Fruit fly (Drosophila melanogaster) whole organism, embryonic: ENCODE measurements around the gene CG17344.

ENCODE experiments used
- CG10147 ChIP-seq: fragments of 200-800 bp; sonication (Bioruptor generic); optimal IDR thresholded peaks from 2 replicates; lab custom pipeline; 2019; ENCODE audit warnings: missing biosample characterization, mild to moderate bottlenecking, missing genetic modification characterization, moderate library complexity
- CG10209 ChIP-seq: fragments of 200-800 bp; sonication (Bioruptor generic); optimal IDR thresholded peaks from 3 replicates; lab custom pipeline; 2017; ENCODE audit warnings: missing biosample characterization, mild to moderate bottlenecking, missing genetic modification characterization, missing genetic modification reagents
- CG10366 ChIP-seq: fragments of 200-800 bp; sonication (Bioruptor generic); IDR thresholded peaks from 2 replicates; pipeline ENCODE4 v1.3.6; 2022; ENCODE audit warnings: missing biosample characterization, missing genetic modification characterization
- CG10959 ChIP-seq: fragments of 200-800 bp; sonication (Bioruptor generic); IDR thresholded peaks from 2 replicates; pipeline ENCODE4 v1.3.6; 2022; ENCODE audit warnings: missing biosample characterization, missing genetic modification characterization
- CG11696 ChIP-seq: fragments of 200-800 bp; sonication (Bioruptor generic); IDR thresholded peaks from 2 replicates; pipeline ENCODE4 v1.3.6; 2022; ENCODE audit warnings: missing biosample characterization, missing genetic modification characterization
- CG12299 ChIP-seq: fragments of 200-800 bp; sonication (Bioruptor generic); optimal IDR thresholded peaks from 2 replicates; lab custom pipeline; 2018; ENCODE audit warnings: missing biosample characterization, mild to moderate bottlenecking, missing genetic modification characterization
- CG14014 ChIP-seq: fragments of 200-800 bp; sonication (Bioruptor generic); IDR thresholded peaks from 2 replicates; pipeline ENCODE4 v1.3.6; 2022; ENCODE audit warnings: missing biosample characterization, missing genetic modification characterization
- CG14710 ChIP-seq: fragments of 200-800 bp; sonication (Bioruptor generic); optimal IDR thresholded peaks from 3 replicates; lab custom pipeline; 2019; ENCODE audit warnings: missing biosample characterization, mild to moderate bottlenecking, missing genetic modification characterization, moderate library complexity
- CG15479 ChIP-seq: fragments of 200-800 bp; sonication (Bioruptor generic); optimal IDR thresholded peaks from 3 replicates; lab custom pipeline; 2019; ENCODE audit warnings: missing biosample characterization, mild to moderate bottlenecking, missing genetic modification characterization, moderate library complexity
- CG31388 ChIP-seq: fragments of 200-800 bp; sonication (Bioruptor generic); optimal IDR thresholded peaks from 2 replicates; lab custom pipeline; 2016; ENCODE audit warnings: missing biosample characterization, missing genetic modification characterization
- CG31441 ChIP-seq: fragments of 200-800 bp; sonication (Bioruptor generic); IDR thresholded peaks from 2 replicates; pipeline ENCODE4 v1.3.6; 2022; ENCODE audit warnings: missing biosample characterization, missing genetic modification characterization
- CG32532 ChIP-seq: fragments of 200-800 bp; sonication (Bioruptor generic); IDR thresholded peaks from 2 replicates; pipeline ENCODE4 v1.3.6; 2022; ENCODE audit warnings: missing biosample characterization, missing genetic modification characterization
- CG3281 ChIP-seq: fragments of 200-800 bp; sonication (Bioruptor generic); optimal IDR thresholded peaks from 3 replicates; lab custom pipeline; 2017; ENCODE audit warnings: missing biosample characterization, mild to moderate bottlenecking, missing genetic modification characterization
- CG4328 ChIP-seq: fragments of 200-800 bp; sonication (Bioruptor generic); optimal IDR thresholded peaks from 3 replicates; lab custom pipeline; 2017; ENCODE audit warnings: missing biosample characterization, missing genetic modification reagents, missing genetic modification characterization
- CG7372 ChIP-seq: fragments of 200-800 bp; sonication (Bioruptor generic); IDR thresholded peaks from 2 replicates; pipeline ENCODE4 v1.3.6; 2022; ENCODE audit warnings: missing biosample characterization, missing genetic modification characterization
- CG7786 ChIP-seq: fragments of 200-800 bp; sonication (Bioruptor generic); optimal IDR thresholded peaks from 2 replicates; lab custom pipeline; 2016; ENCODE audit warnings: missing biosample characterization, missing genetic modification characterization
- CG9817 ChIP-seq: fragments of 200-800 bp; sonication (Bioruptor generic); optimal IDR thresholded peaks from 2 replicates; lab custom pipeline; 2018; ENCODE audit warnings: missing biosample characterization, mild to moderate bottlenecking, missing genetic modification characterization, moderate library complexity
- Dbx ChIP-seq: fragments of 200-800 bp; sonication (Bioruptor generic); IDR thresholded peaks from 3 replicates; pipeline ENCODE4 v1.3.6; 2022; ENCODE audit warnings: missing biosample characterization, missing genetic modification characterization
- Deaf1 ChIP-seq: fragments of 200-800 bp; optimal IDR thresholded peaks from 3 replicates; lab custom pipeline; 2019; ENCODE audit warnings: missing biosample characterization, mild to moderate bottlenecking, missing genetic modification characterization, moderate library complexity
- E2f1 ChIP-seq: fragments of 200-800 bp; sonication (Bioruptor generic); IDR thresholded peaks from 2 replicates; pipeline ENCODE4 v1.3.6; 2022; ENCODE audit warnings: missing biosample characterization, missing genetic modification characterization
- Elba2 ChIP-seq: fragments of 200-800 bp; sonication (Bioruptor generic); optimal IDR thresholded peaks from 3 replicates; lab custom pipeline; 2016; ENCODE audit warnings: missing biosample characterization, missing genetic modification characterization
- HLH3B ChIP-seq: fragments of 200-800 bp; sonication (Bioruptor generic); IDR thresholded peaks from 2 replicates; pipeline ENCODE4 v1.3.6; 2022; ENCODE audit warnings: missing biosample characterization, missing genetic modification characterization
- HLHmδ ChIP-seq: fragments of 200-800 bp; sonication (Bioruptor generic); optimal IDR thresholded peaks from 2 replicates; lab custom pipeline; 2018; ENCODE audit warnings: missing biosample characterization, mild to moderate bottlenecking, missing genetic modification characterization, moderate library complexity
- Hey ChIP-seq: fragments of 200-800 bp; sonication (Bioruptor generic); optimal IDR thresholded peaks from 3 replicates; lab custom pipeline; 2018; ENCODE audit warnings: missing biosample characterization, mild to moderate bottlenecking, missing genetic modification characterization
- Hr51 ChIP-seq, 2 experiments: fragments of 200-800 bp; sonication (Bioruptor generic); optimal IDR thresholded peaks; 2 replicates in 1 of 2; 3 replicates in 1 of 2; lab custom pipeline; 2016 to 2018; ENCODE audit warnings: missing biosample characterization in 2 of 2, missing genetic modification characterization in 2 of 2, mild to moderate bottlenecking in 1 of 2, moderate library complexity in 1 of 2
- Hsf ChIP-seq: fragments of 200-800 bp; sonication (Bioruptor generic); optimal IDR thresholded peaks from 3 replicates; lab custom pipeline; 2016; ENCODE audit warnings: missing biosample characterization, missing genetic modification characterization
- Lim3 ChIP-seq: fragments of 200-800 bp; sonication (Bioruptor generic); IDR thresholded peaks from 2 replicates; pipeline ENCODE4 v1.3.6; 2022; ENCODE audit warnings: missing biosample characterization, missing genetic modification characterization
- Med ChIP-seq: fragments of 200-800 bp; sonication (Bioruptor generic); peaks from one replicate; lab custom pipeline; 2016; ENCODE audit warnings: missing biosample characterization, missing genetic modification characterization, mild to moderate bottlenecking, inconsistent platforms, moderate library complexity
- Nf-YC ChIP-seq: fragments of 200-800 bp; optimal IDR thresholded peaks from 3 replicates; lab custom pipeline; 2019; ENCODE audit warnings: missing biosample characterization, mild to moderate bottlenecking, missing genetic modification characterization, moderate library complexity
- Ravus ChIP-seq: fragments of 200-800 bp; sonication (Bioruptor generic); IDR thresholded peaks from 2 replicates; pipeline ENCODE4 v1.3.6; 2022; ENCODE audit warnings: missing biosample characterization, missing genetic modification characterization
- abd-A ChIP-seq: fragments of 200-800 bp; sonication (Bioruptor generic); optimal IDR thresholded peaks from 3 replicates; lab custom pipeline; 2019; ENCODE audit warnings: missing biosample characterization, mild to moderate bottlenecking, missing genetic modification characterization, moderate library complexity
- bsh ChIP-seq, 2 experiments: fragments of 200-800 bp; sonication (Bioruptor generic); optimal IDR thresholded peaks; 2 replicates each; lab custom pipeline; 2017 to 2018; ENCODE audit warnings: mild to moderate bottlenecking in 2 of 2, missing biosample characterization in 2 of 2, missing genetic modification characterization in 2 of 2, moderate library complexity in 1 of 2
- caup ChIP-seq: fragments of 200-800 bp; sonication (Bioruptor generic); optimal IDR thresholded peaks from 3 replicates; lab custom pipeline; 2017; ENCODE audit warnings: missing biosample characterization, mild to moderate bottlenecking, missing genetic modification characterization, moderate library complexity; ENCODE audit not compliant: severe bottlenecking
- cg ChIP-seq: fragments of 200-800 bp; sonication (Bioruptor generic); optimal IDR thresholded peaks from 3 replicates; lab custom pipeline; 2019; ENCODE audit warnings: missing biosample characterization, mild to moderate bottlenecking, missing genetic modification characterization, moderate library complexity
- corto ChIP-seq: fragments of 200-800 bp; sonication (Bioruptor generic); optimal IDR thresholded peaks from 2 replicates; lab custom pipeline; 2016; ENCODE audit warnings: missing biosample characterization, mild to moderate bottlenecking, missing genetic modification characterization, moderate library complexity
- croc ChIP-seq: fragments of 200-800 bp; sonication (Bioruptor generic); conservative IDR thresholded peaks from 3 replicates; pipeline ENCODE4 v1.3.6; 2022; ENCODE audit warnings: missing biosample characterization, missing genetic modification characterization
- crp ChIP-seq, 2 experiments: fragments of 200-800 bp; sonication (Bioruptor generic); optimal IDR thresholded peaks; 2 replicates in 1 of 2; 3 replicates in 1 of 2; lab custom pipeline; 2017; ENCODE audit warnings: missing biosample characterization in 2 of 2, missing genetic modification characterization in 2 of 2, mild to moderate bottlenecking in 1 of 2, moderate library complexity in 1 of 2
- da ChIP-seq: fragments of 200-800 bp; sonication (Bioruptor generic); optimal IDR thresholded peaks from 2 replicates; lab custom pipeline; 2016; ENCODE audit warnings: missing biosample characterization, missing genetic modification characterization
- danr ChIP-seq: fragments of 200-800 bp; sonication (Bioruptor generic); IDR thresholded peaks from 2 replicates; pipeline ENCODE4 v1.3.6; 2022; ENCODE audit warnings: missing biosample characterization, missing genetic modification characterization
- dm ChIP-seq: fragments of 200-800 bp; sonication (Bioruptor generic); optimal IDR thresholded peaks from 3 replicates; lab custom pipeline; 2016; ENCODE audit warnings: missing biosample characterization, missing genetic modification characterization
- dmrt11E ChIP-seq: fragments of 200-800 bp; sonication (Bioruptor generic); optimal IDR thresholded peaks from 3 replicates; lab custom pipeline; 2018; ENCODE audit warnings: missing biosample characterization, mild to moderate bottlenecking, missing genetic modification characterization, moderate library complexity
- grn ChIP-seq: fragments of 200-800 bp; sonication (Bioruptor generic); optimal IDR thresholded peaks from 3 replicates; lab custom pipeline; 2017; ENCODE audit warnings: missing biosample characterization, missing genetic modification characterization
- gt ChIP-seq: fragments of 200-800 bp; sonication (Bioruptor generic); IDR thresholded peaks from 2 replicates; pipeline ENCODE4 v1.3.6; 2022; ENCODE audit warnings: missing biosample characterization, missing genetic modification characterization
- insv ChIP-seq, 2 experiments: fragments of 200-800 bp; sonication (Bioruptor generic); optimal IDR thresholded peaks; 3 replicates each; lab custom pipeline; 2016 to 2018; ENCODE audit warnings: missing biosample characterization in 2 of 2, missing genetic modification characterization in 2 of 2
- kay ChIP-seq: fragments of 200-800 bp; sonication (Bioruptor generic); optimal IDR thresholded peaks from 2 replicates; lab custom pipeline; 2016; ENCODE audit warnings: missing biosample characterization, missing genetic modification characterization
- salm ChIP-seq: fragments of 200-800 bp; sonication (Bioruptor generic); optimal IDR thresholded peaks from 2 replicates; lab custom pipeline; 2018; ENCODE audit warnings: missing biosample characterization, mild to moderate bottlenecking, missing genetic modification characterization
- sc ChIP-seq, 3 experiments: fragments of >200 bp in 2 of 3; fragments of 200-800 bp in 1 of 3; sonication (Bioruptor generic) in 1 of 3; optimal IDR thresholded peaks; 2 replicates in 2 of 3; 3 replicates in 1 of 3; lab custom pipeline; 2017; ENCODE audit warnings: mild to moderate bottlenecking in 1 of 3, missing biosample characterization in 1 of 3, missing genetic modification characterization in 1 of 3, missing genetic modification reagents in 1 of 3
- sens ChIP-seq: fragments of 200-800 bp; sonication (Bioruptor generic); peaks from one replicate; lab custom pipeline; 2016; ENCODE audit warnings: missing biosample characterization, missing genetic modification characterization
- stc ChIP-seq: fragments of 200-800 bp; sonication (Bioruptor generic); IDR thresholded peaks from 2 replicates; pipeline ENCODE4 v1.3.6; 2022; ENCODE audit warnings: missing biosample characterization, missing genetic modification characterization
- usp ChIP-seq: fragments of >200 bp; optimal IDR thresholded peaks from 2 replicates; lab custom pipeline; 2017; ENCODE audit warnings: missing biosample characterization, missing genetic modification characterization
- zen2 ChIP-seq: fragments of 200-800 bp; sonication (Bioruptor generic); IDR thresholded peaks from 3 replicates; pipeline ENCODE4 v1.3.6; 2022; ENCODE audit warnings: missing biosample characterization, missing genetic modification characterization; ENCODE audit not compliant: partially characterized antibody

The CG17344 gene

DNA sequence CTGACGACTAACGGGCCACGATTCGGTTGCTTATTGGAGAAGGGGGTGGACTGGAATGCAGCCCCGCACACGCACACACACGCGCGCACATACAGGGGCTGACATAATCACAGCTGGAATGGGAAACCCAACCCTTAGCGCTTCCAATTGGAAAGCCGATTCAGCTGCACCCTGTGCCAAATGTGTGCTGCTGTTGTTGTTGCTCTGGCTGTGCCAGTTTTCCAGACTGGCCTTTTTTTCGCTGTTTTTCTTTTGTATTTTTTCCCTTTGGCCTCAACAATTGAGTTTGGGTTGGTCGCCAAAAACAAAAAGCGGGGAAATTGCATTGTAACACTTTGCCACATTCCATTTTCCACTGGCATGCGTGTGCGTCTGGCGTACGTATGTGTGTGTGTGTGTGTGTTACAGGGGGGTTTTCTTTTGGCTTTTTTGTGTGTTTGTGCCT is 18.5 kb upstream of the CG17344 start (continued):
- TF ChIP-seq Hey (no peak), usp (GFP tag; lab: Kevin White, UChicago) (no peak), Med (GFP tag; lab: Kevin White, UChicago) (peak; percentile 25), gt (GFP tag; lab: Robert Waterston, UW) (no peak), Dbx (GFP tag; lab: Robert Waterston, UW) (no peak), Hsf (GFP tag; lab: Kevin White, UChicago) (no peak), HLHmδ (GFP tag; lab: Kevin White, UChicago) (no peak), da (GFP tag; lab: Kevin White, UChicago) (no peak), cg (GFP tag; lab: Kevin White, UChicago) (peak; percentile 63), HLH3B (GFP tag; lab: Robert Waterston, UW) (0 out of 2 replicates have a peak, but pooled peaks have one; percentile 27), CG12299 (tag; lab: Kevin White, UChicago) (no peak), CG7372 (GFP tag; lab: Robert Waterston, UW) (no peak), sc (optimal IDR thresholded peaks at IDR 0.05; lab: Kevin White, UChicago) (no peak), sc (GFP tag; optimal IDR thresholded peaks at IDR 0.05; lab: Kevin White, UChicago) (no peak), CG14014 (no peak), Ravus (no peak), CG10147 (GFP tag; lab: Kevin White, UChicago) (no peak), dm (GFP tag; lab: Kevin White, UChicago) (no peak), grn (GFP tag; lab: Kevin White, UChicago) (no peak), insv (GFP tag; optimal IDR thresholded peaks at IDR 0.05; lab: Kevin White, UChicago) (peak; percentile 21 to 88), CG4328 (GFP tag; lab: Kevin White, UChicago) (no peak), stc (GFP tag; lab: Robert Waterston, UW) (no peak), croc (GFP tag; lab: Robert Waterston, UW) (no peak), caup (no peak), Elba2 (GFP tag; lab: Kevin White, UChicago) (no peak), sens (GFP tag; lab: Kevin White, UChicago) (no peak), bsh (GFP tag; optimal IDR thresholded peaks at IDR 0.05; lab: Kevin White, UChicago) (no peak), Lim3 (GFP tag; lab: Robert Waterston, UW) (no peak; the same call in 1 of the 2 replicates), CG31388 (GFP tag; lab: Kevin White, UChicago) (no peak), salm (no peak), CG14710 (tag; lab: Kevin White, UChicago) (no peak), CG10209 (GFP tag; lab: Kevin White, UChicago) (no peak), CG31441 (GFP tag; lab: Robert Waterston, UW) (no peak), CG10959 (no peak), dmrt11E (tag; lab: Kevin White, UChicago) (no peak), CG7786 (no peak), kay (GFP tag; lab: Kevin White, UChicago) (no peak), CG3281 (GFP tag; lab: Kevin White, UChicago) (no peak), CG32532 (GFP tag; lab: Robert Waterston, UW) (no peak), crp (GFP tag; optimal IDR thresholded peaks at IDR 0.05; lab: Kevin White, UChicago) (no peak), CG11696 (GFP tag; lab: Robert Waterston, UW) (no peak), E2f1 (GFP tag; lab: Robert Waterston, UW) (no peak), corto (no peak), danr (GFP tag; lab: Robert Waterston, UW) (no peak), CG10366 (GFP tag; lab: Robert Waterston, UW) (peak; percentile 70), Nf-YC (tag; lab: Kevin White, UChicago) (peak; percentile 95), Deaf1 (peak; percentile 78), abd-A (tag; lab: Kevin White, UChicago) (peak; percentile 1), CG9817 (no peak), zen2 (no peak), CG15479 (no peak), Hr51 (GFP tag; optimal IDR thresholded peaks at IDR 0.05; lab: Kevin White, UChicago) (no peak)
